Worm (Caenorhabditis elegans): ENCODE results near the gene flp-5.

flp-5 gene

ce11 chrX:8567166-8567565, 39.1 kb downstream of the flp-5 start:
- no peak for TF ChIP-seq sdz-12 (GFP tag; optimal IDR thresholded peaks at IDR 0.05)
- no peak for TF ChIP-seq F44E2.7 (GFP tag; IDR thresholded peaks at IDR 0.05)
- peak; percentile 89 for TF ChIP-seq nhr-28 (tag; optimal IDR thresholded peaks at IDR 0.05)
- TF ChIP-seq nhr-111 (GFP tag; optimal IDR thresholded peaks at IDR 0.05) = no peak
- no peak for TF ChIP-seq dmd-9 (GFP tag; IDR thresholded peaks at IDR 0.05)
- no peak for TF ChIP-seq Y105C5A.15 (GFP tag; IDR thresholded peaks at IDR 0.05)
- peak; percentile 60 for TF ChIP-seq mxl-3 (GFP tag; optimal IDR thresholded peaks at IDR 0.05)
- TF ChIP-seq nhr-10 (tag; optimal IDR thresholded peaks at IDR 0.05) = no peak
- no peak for TF ChIP-seq lir-3 (tag; optimal IDR thresholded peaks at IDR 0.05)
- TF ChIP-seq mdl-1 (tag; optimal IDR thresholded peaks at IDR 0.05) = peak in 1 of 2 experiments; percentile 54
- TF ChIP-seq T20F7.1 (GFP tag; optimal IDR thresholded peaks at IDR 0.05) = peak; percentile 26
- TF ChIP-seq lsy-2 (tag; optimal IDR thresholded peaks at IDR 0.05) = peak in 1 of 2 experiments; percentile 41
- no peak for TF ChIP-seq R02D3.7 (tag; optimal IDR thresholded peaks at IDR 0.05)
- TF ChIP-seq ceh-28 (tag; optimal IDR thresholded peaks at IDR 0.05) = no peak
- TF ChIP-seq ZK546.5 (tag; optimal IDR thresholded peaks at IDR 0.05) = no peak
- TF ChIP-seq pqm-1 (tag; optimal IDR thresholded peaks at IDR 0.05) = peak; percentile 85
- no peak for TF ChIP-seq jun-1 (tag; optimal IDR thresholded peaks at IDR 0.05)
- TF ChIP-seq daf-16 (GFP tag; optimal IDR thresholded peaks at IDR 0.05) = peak in 1 of 2 experiments; percentile 50
- TF ChIP-seq daf-16 (tag; optimal IDR thresholded peaks at IDR 0.05) = peak; percentile 62
- TF ChIP-seq daf-19 (GFP tag; conservative IDR thresholded peaks at IDR 0.05) = no peak
- TF ChIP-seq cey-2 (tag; optimal IDR thresholded peaks at IDR 0.05; ENCODE audit: borderline replicate concordance, insufficient read depth) = no peak
- no peak for TF ChIP-seq ztf-11 (tag; optimal IDR thresholded peaks at IDR 0.05)
- no peak for TF ChIP-seq vab-7 (GFP tag; IDR thresholded peaks at IDR 0.05)
- TF ChIP-seq egl-27 (tag; optimal IDR thresholded peaks at IDR 0.05) = no peak
- TF ChIP-seq F49E8.2 (tag; optimal IDR thresholded peaks at IDR 0.05; ENCODE audit: borderline replicate concordance) = no peak
- no peak for TF ChIP-seq zip-11 (GFP tag; IDR thresholded peaks at IDR 0.05)
- TF ChIP-seq saeg-2 (GFP tag; IDR thresholded peaks at IDR 0.05) = no peak
- no peak for TF ChIP-seq ctbp-1 (GFP tag; IDR thresholded peaks at IDR 0.05)
- TF ChIP-seq F37D6.2 (tag; optimal IDR thresholded peaks at IDR 0.05) = no peak
- peak; percentile 89 for TF ChIP-seq lin-1 (GFP tag; IDR thresholded peaks at IDR 0.05)
- TF ChIP-seq php-3 (GFP tag; IDR thresholded peaks at IDR 0.05) = peak; percentile 95
- TF ChIP-seq ceh-82 (tag; optimal IDR thresholded peaks at IDR 0.05) = no peak
- TF ChIP-seq F10B5.3 (tag; optimal IDR thresholded peaks at IDR 0.05) = no peak
- TF ChIP-seq zag-1 (tag; optimal IDR thresholded peaks at IDR 0.05) = no peak
- TF ChIP-seq tag-97 (GFP tag; IDR thresholded peaks at IDR 0.05) = no peak
- TF ChIP-seq ceh-32 (tag; optimal IDR thresholded peaks at IDR 0.05; ENCODE audit: poor library complexity) = no peak
- TF ChIP-seq madf-9 (GFP tag; conservative IDR thresholded peaks at IDR 0.05) = no peak
- no peak for TF ChIP-seq egl-43 (GFP tag; IDR thresholded peaks at IDR 0.05)
- TF ChIP-seq attf-4 (tag; optimal IDR thresholded peaks at IDR 0.05) = no peak
- peak; percentile 96 for TF ChIP-seq dmd-6 (GFP tag; IDR thresholded peaks at IDR 0.05)
- TF ChIP-seq gei-8 (GFP tag; optimal IDR thresholded peaks at IDR 0.05) = no peak
- peak; percentile 100 for TF ChIP-seq tra-1 (GFP tag; IDR thresholded peaks at IDR 0.05)
- TF ChIP-seq unc-62 (GFP tag; optimal IDR thresholded peaks at IDR 0.05 in 1 of 2) = peak; percentile 80 to 81
- no peak for TF ChIP-seq unc-62 (tag; optimal IDR thresholded peaks at IDR 0.05)
- no peak for TF ChIP-seq T26A8.4 (GFP tag; IDR thresholded peaks at IDR 0.05)
- peak; percentile 22 for TF ChIP-seq nhr-102 (tag; optimal IDR thresholded peaks at IDR 0.05)
- TF ChIP-seq fkh-10 (GFP tag; optimal IDR thresholded peaks at IDR 0.05) = no peak
- no peak for TF ChIP-seq aha-1 (tag)
- no peak for TF ChIP-seq unc-39 (tag; optimal IDR thresholded peaks at IDR 0.05)
- no peak for TF ChIP-seq dpl-1 (GFP tag; optimal IDR thresholded peaks at IDR 0.05)
- no peak for TF ChIP-seq nhr-42 (GFP tag; IDR thresholded peaks at IDR 0.05)
- peak; percentile 68 for TF ChIP-seq nhr-77 (tag; optimal IDR thresholded peaks at IDR 0.05)
- peak; percentile 83 for TF ChIP-seq hlh-11 (tag; optimal IDR thresholded peaks at IDR 0.05)
- no peak for TF ChIP-seq daf-12 (tag; optimal IDR thresholded peaks at IDR 0.05)
